Fruit fly (Drosophila melanogaster) whole organism, prepupa: ENCODE measurements around the gene H.

Experiments used
- Blimp-1 ChIP-seq: fragments of 200-800 bp; sonication (Bioruptor generic); optimal IDR thresholded peaks from 3 replicates; lab custom pipeline; 2017; ENCODE audit warnings: missing biosample characterization, missing genetic modification characterization, mild to moderate bottlenecking, moderate library complexity, missing genetic modification reagents
- CG11294 ChIP-seq: fragments of 200-800 bp; sonication (Bioruptor generic); IDR thresholded peaks from 2 replicates; pipeline ENCODE4 v1.3.6; 2022; ENCODE audit warnings: missing biosample characterization, missing genetic modification characterization
- CG11762 ChIP-seq: fragments of 200-800 bp; sonication (Bioruptor generic); optimal IDR thresholded peaks from 3 replicates; lab custom pipeline; 2016; ENCODE audit warnings: missing biosample characterization, missing genetic modification characterization; ENCODE audit not compliant: insufficient read depth
- CG11902 ChIP-seq: fragments of 200-800 bp; sonication (Bioruptor generic); optimal IDR thresholded peaks from 3 replicates; lab custom pipeline; 2016; ENCODE audit warnings: missing biosample characterization, missing genetic modification characterization
- CG16779 ChIP-seq: fragments of 200-800 bp; sonication (Bioruptor generic); optimal IDR thresholded peaks from 3 replicates; lab custom pipeline; 2017; ENCODE audit warnings: missing biosample characterization, mild to moderate bottlenecking, missing genetic modification characterization
- CG31627 ChIP-seq: fragments of 200-800 bp; sonication (Bioruptor generic); optimal IDR thresholded peaks from 3 replicates; lab custom pipeline; 2016; ENCODE audit warnings: missing biosample characterization, missing genetic modification characterization
- CG34406 ChIP-seq: fragments of 200-800 bp; sonication (Bioruptor generic); optimal IDR thresholded peaks from 3 replicates; lab custom pipeline; 2016; ENCODE audit warnings: missing biosample characterization, missing genetic modification characterization
- CG3919 ChIP-seq: fragments of 200-800 bp; sonication (Bioruptor generic); optimal IDR thresholded peaks from 3 replicates; lab custom pipeline; 2016; ENCODE audit warnings: missing biosample characterization, missing genetic modification characterization
- CG4318 ChIP-seq: fragments of 200-800 bp; sonication (Bioruptor generic); optimal IDR thresholded peaks from 3 replicates; lab custom pipeline; 2017; ENCODE audit warnings: missing biosample characterization, mild to moderate bottlenecking, missing genetic modification characterization
- CG6792 ChIP-seq: fragments of 200-800 bp; sonication (Bioruptor generic); optimal IDR thresholded peaks from 3 replicates; lab custom pipeline; 2016; ENCODE audit warnings: missing biosample characterization, missing genetic modification characterization
- CG6854 ChIP-seq: fragments of 200-800 bp; sonication (Bioruptor generic); optimal IDR thresholded peaks from 2 replicates; lab custom pipeline; 2017; ENCODE audit warnings: missing biosample characterization, mild to moderate bottlenecking, missing genetic modification characterization
- CG7368 ChIP-seq: fragments of 200-800 bp; sonication (Bioruptor generic); optimal IDR thresholded peaks from 3 replicates; lab custom pipeline; 2016; ENCODE audit warnings: missing biosample characterization, missing genetic modification characterization
- CG8119 ChIP-seq: fragments of 200-800 bp; sonication (Bioruptor generic); IDR thresholded peaks from 3 replicates; pipeline ENCODE4 v1.3.6; 2022; ENCODE audit warnings: missing biosample characterization, missing genetic modification characterization
- CG8319 ChIP-seq: fragments of 200-800 bp; sonication (Bioruptor generic); optimal IDR thresholded peaks from 3 replicates; lab custom pipeline; 2016; ENCODE audit warnings: missing biosample characterization, missing genetic modification characterization
- CG8632 ChIP-seq: fragments of 200-800 bp; sonication (Bioruptor generic); optimal IDR thresholded peaks from 3 replicates; lab custom pipeline; 2016; ENCODE audit warnings: missing biosample characterization, missing genetic modification characterization
- Eip75B ChIP-seq: fragments of 200-800 bp; sonication (Bioruptor generic); optimal IDR thresholded peaks from 3 replicates; lab custom pipeline; 2016; ENCODE audit warnings: missing biosample characterization, missing genetic modification characterization
- Eip78C ChIP-seq: fragments of 200-800 bp; sonication (Bioruptor generic); peaks from one replicate; lab custom pipeline; 2016; ENCODE audit warnings: missing biosample characterization, missing genetic modification characterization
- Eip93F ChIP-seq: fragments of 200-800 bp; sonication (Bioruptor generic); optimal IDR thresholded peaks from 2 replicates; lab custom pipeline; 2016; ENCODE audit warnings: missing biosample characterization, mild to moderate bottlenecking, missing genetic modification characterization
- Ets21C ChIP-seq: fragments of 200-800 bp; sonication (Bioruptor generic); optimal IDR thresholded peaks from 3 replicates; lab custom pipeline; 2016; ENCODE audit warnings: missing biosample characterization, missing genetic modification characterization
- Ets96B ChIP-seq: fragments of 200-800 bp; optimal IDR thresholded peaks from 2 replicates; lab custom pipeline; 2019; ENCODE audit warnings: missing biosample characterization, mild to moderate bottlenecking, missing genetic modification characterization, moderate library complexity
- Gug ChIP-seq: fragments of 200-800 bp; sonication (Bioruptor generic); IDR thresholded peaks from 2 replicates; pipeline ENCODE4 v1.3.6; 2022; ENCODE audit warnings: missing biosample characterization, missing genetic modification characterization
- Hr38 ChIP-seq: sonication (Bioruptor generic); optimal IDR thresholded peaks from 2 replicates; lab custom pipeline; 2016; ENCODE audit warnings: missing biosample characterization, missing genetic modification characterization
- Hr4 ChIP-seq: fragments of 200-800 bp; sonication (Bioruptor generic); optimal IDR thresholded peaks from 3 replicates; lab custom pipeline; 2016; ENCODE audit warnings: missing biosample characterization, missing genetic modification characterization
- Lpt ChIP-seq: fragments of 200-800 bp; sonication (Bioruptor generic); optimal IDR thresholded peaks from 3 replicates; lab custom pipeline; 2016; ENCODE audit warnings: missing biosample characterization, missing genetic modification characterization
- Met ChIP-seq: fragments of 200-800 bp; sonication (Bioruptor generic); optimal IDR thresholded peaks from 3 replicates; lab custom pipeline; 2016; ENCODE audit warnings: missing biosample characterization, missing genetic modification characterization
- OdsH ChIP-seq: fragments of 200-800 bp; sonication (Bioruptor generic); optimal IDR thresholded peaks from 3 replicates; lab custom pipeline; 2016; ENCODE audit warnings: missing biosample characterization, missing genetic modification characterization
- Smox ChIP-seq: fragments of 200-800 bp; sonication (Bioruptor generic); optimal IDR thresholded peaks from 3 replicates; lab custom pipeline; 2016; ENCODE audit warnings: missing biosample characterization, missing genetic modification characterization
- Sox102F ChIP-seq: fragments of 200-800 bp; sonication (Bioruptor generic); optimal IDR thresholded peaks from 2 replicates; lab custom pipeline; 2016; ENCODE audit warnings: missing biosample characterization, mild to moderate bottlenecking, missing genetic modification characterization
- Sox15 ChIP-seq: fragments of 200-800 bp; sonication (Bioruptor generic); optimal IDR thresholded peaks from 3 replicates; lab custom pipeline; 2016; ENCODE audit warnings: missing biosample characterization, missing genetic modification characterization
- achi ChIP-seq: fragments of 200-800 bp; sonication (Bioruptor generic); optimal IDR thresholded peaks from 3 replicates; lab custom pipeline; 2016; ENCODE audit warnings: missing biosample characterization, missing genetic modification characterization
- acj6 ChIP-seq: fragments of 200-800 bp; sonication (Bioruptor generic); optimal IDR thresholded peaks from 3 replicates; lab custom pipeline; 2016; ENCODE audit warnings: missing biosample characterization, missing genetic modification characterization
- cyc ChIP-seq: fragments of 200-800 bp; sonication (Bioruptor generic); optimal IDR thresholded peaks from 3 replicates; lab custom pipeline; 2016; ENCODE audit warnings: missing biosample characterization, missing genetic modification characterization
- dac ChIP-seq: fragments of 200-800 bp; sonication (Bioruptor generic); optimal IDR thresholded peaks from 2 replicates; lab custom pipeline; 2017; ENCODE audit warnings: missing biosample characterization, mild to moderate bottlenecking, missing genetic modification characterization
- dsx ChIP-seq: fragments of 200-800 bp; optimal IDR thresholded peaks from 3 replicates; lab custom pipeline; 2019; ENCODE audit warnings: missing biosample characterization, mild to moderate bottlenecking, missing genetic modification characterization, moderate library complexity; ENCODE audit not compliant: poor library complexity, severe bottlenecking
- eg ChIP-seq: fragments of 200-800 bp; sonication (Bioruptor generic); IDR thresholded peaks from 3 replicates; pipeline ENCODE4 v1.3.6; 2022; ENCODE audit warnings: missing biosample characterization, missing genetic modification characterization
- fd59A ChIP-seq: fragments of 200-800 bp; sonication (Bioruptor generic); optimal IDR thresholded peaks from 2 replicates; lab custom pipeline; 2017; ENCODE audit warnings: missing biosample characterization, mild to moderate bottlenecking, missing genetic modification characterization, missing genetic modification reagents
- fd85E ChIP-seq: fragments of 200-800 bp; sonication (Bioruptor generic); optimal IDR thresholded peaks from 3 replicates; lab custom pipeline; 2016; ENCODE audit warnings: missing biosample characterization, missing genetic modification characterization
- fkh ChIP-seq: fragments of 200-800 bp; sonication (Bioruptor generic); optimal IDR thresholded peaks from 3 replicates; lab custom pipeline; 2017; ENCODE audit warnings: missing biosample characterization, mild to moderate bottlenecking, missing genetic modification characterization, moderate library complexity
- lz ChIP-seq: fragments of 200-800 bp; sonication (Bioruptor generic); optimal IDR thresholded peaks from 3 replicates; lab custom pipeline; 2016; ENCODE audit warnings: missing biosample characterization, missing genetic modification characterization
- pdm3 ChIP-seq: fragments of 200-800 bp; sonication (Bioruptor generic); optimal IDR thresholded peaks from 3 replicates; lab custom pipeline; 2016; ENCODE audit warnings: missing biosample characterization, missing genetic modification characterization
- spab ChIP-seq: fragments of 200-800 bp; sonication (Bioruptor generic); optimal IDR thresholded peaks from 2 replicates; lab custom pipeline; 2017; ENCODE audit warnings: missing biosample characterization, mild to moderate bottlenecking, missing genetic modification characterization, missing genetic modification reagents
- svp ChIP-seq: fragments of 200-800 bp; sonication (Bioruptor generic); peaks from one replicate; lab custom pipeline; 2016; ENCODE audit warnings: missing biosample characterization, missing genetic modification characterization
- topi ChIP-seq: fragments of 200-800 bp; sonication (Bioruptor generic); optimal IDR thresholded peaks from 3 replicates; lab custom pipeline; 2016; ENCODE audit warnings: missing biosample characterization, missing genetic modification characterization
- vri ChIP-seq: fragments of 200-800 bp; sonication (Bioruptor generic); optimal IDR thresholded peaks from 3 replicates; lab custom pipeline; 2016; ENCODE audit warnings: missing biosample characterization, mild to moderate bottlenecking, missing genetic modification characterization

H gene

dm6 chr3R:20622297-20623168 is 795 bp downstream of the H start:
- TF ChIP-seq topi: no peak
- TF ChIP-seq eg (GFP tag; lab: Robert Waterston, UW): no peak
- no peak for TF ChIP-seq lz
- no peak for TF ChIP-seq Ets21C (GFP tag; lab: Kevin White, UChicago)
- no peak for TF ChIP-seq CG11902
- TF ChIP-seq Hr38 (GFP tag; lab: Kevin White, UChicago): no peak
- no peak for TF ChIP-seq CG6854 (GFP tag; lab: Kevin White, UChicago)
- no peak for TF ChIP-seq achi (GFP tag; lab: Kevin White, UChicago)
- no peak for TF ChIP-seq CG11762 (GFP tag; lab: Kevin White, UChicago)
- TF ChIP-seq OdsH (GFP tag; lab: Kevin White, UChicago): no peak
- no peak for TF ChIP-seq Lpt (GFP tag; lab: Kevin White, UChicago)
- TF ChIP-seq vri (GFP tag; lab: Kevin White, UChicago): no peak
- no peak for TF ChIP-seq Met (GFP tag; lab: Kevin White, UChicago)
- no peak for TF ChIP-seq CG3919 (GFP tag; lab: Kevin White, UChicago)
- TF ChIP-seq spab (GFP tag; lab: Kevin White, UChicago): no peak
- TF ChIP-seq CG11294: no peak
- no peak for TF ChIP-seq CG4318 (GFP tag; lab: Kevin White, UChicago)
- no peak for TF ChIP-seq acj6 (GFP tag; lab: Kevin White, UChicago)
- TF ChIP-seq dac (GFP tag; lab: Kevin White, UChicago): no peak
- TF ChIP-seq CG34406: no peak

- TF ChIP-seq pdm3 (GFP tag; lab: Kevin White, UChicago): no peak
- TF ChIP-seq CG4318 (GFP tag; lab: Kevin White, UChicago): no peak
- TF ChIP-seq Eip93F (GFP tag; lab: Kevin White, UChicago): no peak
- no peak for TF ChIP-seq svp (GFP tag; lab: Kevin White, UChicago)
- TF ChIP-seq OdsH (GFP tag; lab: Kevin White, UChicago): no peak
- TF ChIP-seq Blimp-1 (GFP tag; lab: Kevin White, UChicago): no peak
- TF ChIP-seq Ets21C (GFP tag; lab: Kevin White, UChicago): no peak
- no peak for TF ChIP-seq CG8632 (GFP tag; lab: Kevin White, UChicago)
- no peak for TF ChIP-seq Gug (GFP tag; lab: Robert Waterston, UW)
- no peak for TF ChIP-seq CG3919 (GFP tag; lab: Kevin White, UChicago)
These were observed 4.4 kb downstream of the H start for dm6 chr3R:20626123-20626522.

dm6 chr3R:20633984-20634446 is 12.3 kb downstream of the H start:
- TF ChIP-seq Blimp-1 (GFP tag; lab: Kevin White, UChicago) (no peak), Eip93F (GFP tag; lab: Kevin White, UChicago) (no peak), Ets21C (GFP tag; lab: Kevin White, UChicago) (peak; percentile 68), svp (GFP tag; lab: Kevin White, UChicago) (peak; percentile 97), acj6 (GFP tag; lab: Kevin White, UChicago) (peak; percentile 78), spab (GFP tag; lab: Kevin White, UChicago) (no peak), Ets96B (tag; lab: Kevin White, UChicago) (no peak), cyc (GFP tag; lab: Kevin White, UChicago) (no peak), fkh (GFP tag; lab: Kevin White, UChicago) (no peak), CG31627 (GFP tag; lab: Kevin White, UChicago) (peak; percentile 77), CG34406 (no peak), Hr4 (GFP tag; lab: Kevin White, UChicago) (peak; percentile 80), dsx (GFP tag; lab: Kevin White, UChicago) (no peak), Sox15 (peak; percentile 53), CG11294 (peak; percentile 60), fd85E (GFP tag; lab: Kevin White, UChicago) (peak; percentile 37), CG3919 (GFP tag; lab: Kevin White, UChicago) (no peak), Hr38 (GFP tag; lab: Kevin White, UChicago) (no peak), CG16779 (tag; lab: Kevin White, UChicago) (no peak), Met (GFP tag; lab: Kevin White, UChicago) (no peak), achi (GFP tag; lab: Kevin White, UChicago) (no peak), CG11762 (GFP tag; lab: Kevin White, UChicago) (peak; percentile 54), CG8319 (GFP tag; lab: Kevin White, UChicago) (no peak), CG7368 (GFP tag; lab: Kevin White, UChicago) (no peak), CG8119 (GFP tag; lab: Robert Waterston, UW) (peak; percentile 79), Eip75B (no peak), Smox (GFP tag; lab: Kevin White, UChicago) (no peak), Eip78C (peak; percentile 34), fd59A (GFP tag; lab: Kevin White, UChicago) (peak; percentile 39), vri (GFP tag; lab: Kevin White, UChicago) (no peak), dac (GFP tag; lab: Kevin White, UChicago) (no peak), CG6792 (GFP tag; lab: Kevin White, UChicago) (peak; percentile 77), Sox102F (GFP tag; lab: Kevin White, UChicago) (no peak)
